Comparison of ENCODE assay signal across 5 worm cellular contexts in genomic region chrV:1577092-1577709, ce11.
TF ChIP-seq lines count a peak whose summit lies in the region.

No protein-coding gene starts in this region.

TF ChIP-seq in whole organism, L4 larva, 104 proteins besides CTCF, POLR2A, EP300 and RAD21:
- TF ChIP-seq set-16 (GFP tag; IDR thresholded peaks at IDR 0.05; lab: Robert Waterston, UW) (peak; percentile 27; the same call in 1 of the 2 replicates), aha-1 (tag; lab: Kevin White, UChicago) (peak; percentile 94), cey-2 (tag; optimal IDR thresholded peaks at IDR 0.05; lab: Kevin White, UChicago; ENCODE audit: borderline replicate concordance, insufficient read depth) (no peak), unc-62 (GFP tag; optimal IDR thresholded peaks at IDR 0.05 in 1 of 2; lab: Kevin White, UChicago) (peak in 1 of 2 experiments; percentile 36), unc-62 (tag; optimal IDR thresholded peaks at IDR 0.05; lab: Kevin White, UChicago) (no peak), madf-5 (GFP tag; IDR thresholded peaks at IDR 0.05; lab: Robert Waterston, UW) (no peak), ceh-82 (tag; optimal IDR thresholded peaks at IDR 0.05; lab: Kevin White, UChicago) (no peak), ceh-62 (tag; optimal IDR thresholded peaks at IDR 0.05; lab: Kevin White, UChicago) (no peak)

TF ChIP-seq in whole organism, early embryonic, 17 proteins besides CTCF, POLR2A, EP300 and RAD21:
- TF ChIP-seq hmg-4 (GFP tag; optimal IDR thresholded peaks at IDR 0.05; lab: Kevin White, UChicago): peak; percentile 30
- TF ChIP-seq ama-1 (optimal IDR thresholded peaks at IDR 0.05; lab: Kevin White, UChicago): no peak
- TF ChIP-seq tbx-37 (GFP tag; conservative IDR thresholded peaks at IDR 0.05; lab: Robert Waterston, UW): no peak
- TF ChIP-seq sea-1 (GFP tag; conservative IDR thresholded peaks at IDR 0.05; lab: Robert Waterston, UW): no peak
- TF ChIP-seq F13C5.2 (tag; optimal IDR thresholded peaks at IDR 0.05; lab: Kevin White, UChicago): no peak
- no peak for TF ChIP-seq ceh-13 (GFP tag; optimal IDR thresholded peaks at IDR 0.05; lab: Kevin White, UChicago)
- TF ChIP-seq flt-1 (GFP tag; IDR thresholded peaks at IDR 0.05; lab: Robert Waterston, UW): 0 out of 2 replicates have a peak, but pooled peaks have one; percentile 21
- TF ChIP-seq hnd-1 (tag; optimal IDR thresholded peaks at IDR 0.05; lab: Kevin White, UChicago): no peak
- TF ChIP-seq tra-4 (tag; optimal IDR thresholded peaks at IDR 0.05; lab: Kevin White, UChicago): no peak
- TF ChIP-seq tbx-11 (GFP tag; IDR thresholded peaks at IDR 0.05; lab: Robert Waterston, UW): no peak
- TF ChIP-seq hmbx-1 (tag; optimal IDR thresholded peaks at IDR 0.05; lab: Kevin White, UChicago): no peak
- TF ChIP-seq ets-7 (tag; optimal IDR thresholded peaks at IDR 0.05; lab: Kevin White, UChicago): no peak
- no peak for TF ChIP-seq B0310.2 (tag; optimal IDR thresholded peaks at IDR 0.05; lab: Kevin White, UChicago)
- no peak for TF ChIP-seq ceh-36 (tag; optimal IDR thresholded peaks at IDR 0.05; lab: Kevin White, UChicago)
- no peak for TF ChIP-seq aly-1 (tag; optimal IDR thresholded peaks at IDR 0.05; lab: Kevin White, UChicago)
- peak; percentile 11; the same call in 1 of the 2 replicates for TF ChIP-seq pes-1 (GFP tag; IDR thresholded peaks at IDR 0.05; lab: Robert Waterston, UW)
- TF ChIP-seq scrt-1 (GFP tag; IDR thresholded peaks at IDR 0.05; lab: Robert Waterston, UW): no peak

TF ChIP-seq in whole organism, midembryonic, 9 proteins besides CTCF, POLR2A, EP300 and RAD21:
- TF ChIP-seq flt-1 (GFP tag; IDR thresholded peaks at IDR 0.05; lab: Robert Waterston, UW): peak; percentile 51; the same call in 1 of the 2 replicates
- no peak for TF ChIP-seq ref-1 (GFP tag; conservative IDR thresholded peaks at IDR 0.05; lab: Robert Waterston, UW)
- TF ChIP-seq ztf-29 (GFP tag; IDR thresholded peaks at IDR 0.05; lab: Robert Waterston, UW): 0 out of 2 replicates have a peak, but pooled peaks have one; percentile 37
- TF ChIP-seq ztf-23 (GFP tag; IDR thresholded peaks at IDR 0.05; lab: Robert Waterston, UW): peak; percentile 59; the same call in 1 of the 2 replicates
- TF ChIP-seq med-1 (GFP tag; optimal IDR thresholded peaks at IDR 0.05; lab: Kevin White, UChicago; ENCODE audit: insufficient read depth): no peak
- no peak for TF ChIP-seq T22C8.4 (GFP tag; IDR thresholded peaks at IDR 0.05; lab: Robert Waterston, UW)

TF ChIP-seq in whole organism, mixed stage, embryonic, 35 proteins besides CTCF, POLR2A, EP300 and RAD21:
- TF ChIP-seq M03D4.4 (tag; optimal IDR thresholded peaks at IDR 0.05; lab: Kevin White, UChicago) (peak; percentile 49), ceh-43 (GFP tag; optimal IDR thresholded peaks at IDR 0.05; lab: Kevin White, UChicago) (peak; percentile 24), mab-5 (tag; optimal IDR thresholded peaks at IDR 0.05; lab: Kevin White, UChicago) (no peak), cnd-1 (tag; optimal IDR thresholded peaks at IDR 0.05; lab: Kevin White, UChicago) (no peak), unc-120 (tag; optimal IDR thresholded peaks at IDR 0.05; lab: Kevin White, UChicago; ENCODE audit: poor library complexity, severe bottlenecking) (no peak), hlh-1 (tag; optimal IDR thresholded peaks at IDR 0.05; lab: Kevin White, UChicago) (no peak), nhr-2 (tag; optimal IDR thresholded peaks at IDR 0.05; lab: Kevin White, UChicago) (peak; percentile 72), ceh-83 (GFP tag; optimal IDR thresholded peaks at IDR 0.05; lab: Kevin White, UChicago) (peak; percentile 32)

TF ChIP-seq in whole organism, young adult, 124 proteins besides CTCF, POLR2A, EP300 and RAD21:
- TF ChIP-seq zfh-2 (GFP tag; conservative IDR thresholded peaks at IDR 0.05; lab: Robert Waterston, UW) (0 out of 2 replicates have a peak, but pooled peaks have one; percentile 26), efl-1 (GFP tag; optimal IDR thresholded peaks at IDR 0.05; lab: Kevin White, UChicago) (no peak)
